Fruit fly (Drosophila melanogaster): ENCODE data around the gene IKKepsilon.

Gene IKKepsilon

DNA sequence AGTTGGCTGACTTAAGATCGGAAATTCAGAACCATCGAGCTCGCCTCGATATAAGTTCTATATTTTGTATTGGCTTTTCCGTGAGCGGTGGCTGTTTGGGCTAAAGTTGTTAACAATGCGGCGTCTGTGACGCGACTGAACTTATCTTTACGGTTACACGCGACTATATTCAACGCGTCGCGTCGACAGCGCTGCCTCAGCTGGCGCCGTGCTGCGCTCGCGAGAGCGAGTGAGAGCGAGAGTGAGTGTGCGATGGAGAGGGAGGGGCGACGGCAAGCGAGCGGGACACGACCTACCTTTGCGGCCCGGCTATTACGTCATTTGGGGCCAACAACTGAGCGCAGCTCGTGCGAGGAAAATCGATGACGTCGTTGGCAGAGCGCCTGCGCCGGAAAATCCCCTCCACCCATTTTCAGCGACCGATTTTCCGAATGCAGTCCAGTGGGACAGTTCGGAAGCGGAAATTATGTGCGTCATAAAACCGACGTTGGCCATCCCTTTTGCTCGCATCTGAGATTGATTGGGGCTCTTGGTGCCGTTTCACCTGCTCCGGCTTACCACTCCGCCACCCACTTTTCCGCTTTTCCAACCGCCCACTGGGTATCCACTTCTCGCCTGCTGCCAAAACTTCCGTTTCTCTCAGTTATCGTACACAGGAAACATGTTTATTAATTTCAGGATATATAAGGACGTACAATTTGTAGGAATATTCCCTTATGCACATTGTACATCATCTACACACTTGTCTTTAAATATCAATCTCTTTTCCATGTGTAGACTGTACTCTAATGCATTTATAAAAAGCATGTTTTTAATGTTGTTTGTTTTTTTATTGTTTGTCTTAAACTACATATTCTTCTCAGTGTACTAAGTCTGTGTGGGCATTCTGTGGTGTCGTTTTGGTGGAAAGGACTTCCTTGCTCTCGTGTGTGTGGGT is 38.9 kb downstream of the IKKepsilon start, which contains the start of gene Hr38 (continued):
- peak; percentile 35 for TF ChIP-seq CG1621 (tag; optimal IDR thresholded peaks at IDR 0.05)
- TF ChIP-seq CG15336 (GFP tag; IDR thresholded peaks at IDR 0.05): no peak
- peak; percentile 6 for TF ChIP-seq pdm3 (GFP tag; optimal IDR thresholded peaks at IDR 0.05)
- no peak for TF ChIP-seq Met (GFP tag; optimal IDR thresholded peaks at IDR 0.05)
- peak; percentile 17 for TF ChIP-seq CG16779 (tag; optimal IDR thresholded peaks at IDR 0.05)
- TF ChIP-seq net (GFP tag; optimal IDR thresholded peaks at IDR 0.05): no peak
- TF ChIP-seq Smox (GFP tag; optimal IDR thresholded peaks at IDR 0.05): no peak
- TF ChIP-seq dsx (GFP tag; optimal IDR thresholded peaks at IDR 0.05; ENCODE audit: poor library complexity, severe bottlenecking): no peak
- TF ChIP-seq Hr38 (GFP tag; optimal IDR thresholded peaks at IDR 0.05): no peak
- TF ChIP-seq CG3919 (GFP tag; optimal IDR thresholded peaks at IDR 0.05): peak; percentile 26
- TF ChIP-seq CG6808 (GFP tag; optimal IDR thresholded peaks at IDR 0.05): no peak
- TF ChIP-seq fd85E (GFP tag; optimal IDR thresholded peaks at IDR 0.05): no peak
- no peak for TF ChIP-seq CG7368 (GFP tag; optimal IDR thresholded peaks at IDR 0.05)
- TF ChIP-seq CG11762 (GFP tag; optimal IDR thresholded peaks at IDR 0.05; ENCODE audit: insufficient read depth): no peak
- no peak for TF ChIP-seq lz (GFP tag; optimal IDR thresholded peaks at IDR 0.05)
- no peak for TF ChIP-seq esn (GFP tag; optimal IDR thresholded peaks at IDR 0.05)
- no peak for TF ChIP-seq topi (GFP tag; optimal IDR thresholded peaks at IDR 0.05)
- no peak for TF ChIP-seq Lpt (GFP tag; optimal IDR thresholded peaks at IDR 0.05)
- no peak for TF ChIP-seq CG8632 (GFP tag; optimal IDR thresholded peaks at IDR 0.05)
- TF ChIP-seq eg (GFP tag; IDR thresholded peaks at IDR 0.05): peak; percentile 66
- TF ChIP-seq svp (GFP tag): peak; percentile 81
- peak; percentile 3 for TF ChIP-seq Ets96B (tag; optimal IDR thresholded peaks at IDR 0.05)
- no peak for TF ChIP-seq Eip93F (GFP tag; optimal IDR thresholded peaks at IDR 0.05)
- TF ChIP-seq CG31627 (GFP tag; optimal IDR thresholded peaks at IDR 0.05): no peak
- TF ChIP-seq Gug (GFP tag; IDR thresholded peaks at IDR 0.05): no peak
- TF ChIP-seq CG4318 (GFP tag; optimal IDR thresholded peaks at IDR 0.05): no peak
- TF ChIP-seq CG6163 (GFP tag; IDR thresholded peaks at IDR 0.05): no peak
- TF ChIP-seq CG32006 (GFP tag; optimal IDR thresholded peaks at IDR 0.05): peak; percentile 42
- no peak for TF ChIP-seq CG3032 (tag; optimal IDR thresholded peaks at IDR 0.05)
- TF ChIP-seq spab (GFP tag; optimal IDR thresholded peaks at IDR 0.05): no peak
- no peak for TF ChIP-seq Sox15 (GFP tag; optimal IDR thresholded peaks at IDR 0.05)
- no peak for TF ChIP-seq dac (GFP tag; optimal IDR thresholded peaks at IDR 0.05)
- no peak for TF ChIP-seq Sox14 (GFP tag; optimal IDR thresholded peaks at IDR 0.05)
- TF ChIP-seq CG9139 (GFP tag; optimal IDR thresholded peaks at IDR 0.05): no peak

DNA sequence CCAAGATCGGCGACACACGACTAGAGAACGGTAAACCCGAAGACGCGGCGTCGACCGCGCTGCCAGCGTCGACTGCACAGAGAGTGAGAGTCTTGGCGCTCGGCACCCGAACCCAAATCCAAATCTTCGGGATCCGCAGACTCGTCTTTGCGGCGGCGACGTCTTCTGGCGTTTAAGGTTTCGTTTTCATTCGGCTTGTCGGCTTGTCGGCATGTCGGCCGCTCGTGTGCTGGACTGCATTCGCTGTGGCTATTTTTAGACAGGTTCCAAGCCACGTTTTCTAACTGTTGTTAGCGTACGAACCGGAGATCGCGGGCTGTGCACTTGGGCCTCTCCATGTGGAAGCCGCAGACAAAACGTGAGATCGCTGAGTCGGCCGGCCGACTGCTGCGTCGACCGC is 40.2 kb downstream of the IKKepsilon start:
- TF ChIP-seq CG9139 (GFP tag; optimal IDR thresholded peaks at IDR 0.05) (peak; percentile 67), Gug (GFP tag; IDR thresholded peaks at IDR 0.05) (no peak), Eip75B (GFP tag; optimal IDR thresholded peaks at IDR 0.05) (peak; percentile 79), cyc (GFP tag; optimal IDR thresholded peaks at IDR 0.05) (peak; percentile 6), Ets96B (tag; optimal IDR thresholded peaks at IDR 0.05) (peak; percentile 41), spab (GFP tag; optimal IDR thresholded peaks at IDR 0.05) (peak; percentile 17), CG8119 (GFP tag; IDR thresholded peaks at IDR 0.05) (peak; percentile 56; the same call in 2 of the 3 replicates), CG10669 (GFP tag; optimal IDR thresholded peaks at IDR 0.05) (no peak), CG11902 (GFP tag; optimal IDR thresholded peaks at IDR 0.05) (no peak), ss (GFP tag; optimal IDR thresholded peaks at IDR 0.05) (peak; percentile 62 to 63), CG6163 (GFP tag; IDR thresholded peaks at IDR 0.05) (peak; percentile 59), CG32006 (GFP tag; optimal IDR thresholded peaks at IDR 0.05) (peak; percentile 35), CG11294 (GFP tag; IDR thresholded peaks at IDR 0.05) (no peak), Ets21C (GFP tag; optimal IDR thresholded peaks at IDR 0.05) (no peak), net (GFP tag; optimal IDR thresholded peaks at IDR 0.05) (peak; percentile 67), fd85E (GFP tag; optimal IDR thresholded peaks at IDR 0.05) (peak; percentile 29), pdm3 (GFP tag; optimal IDR thresholded peaks at IDR 0.05) (peak; percentile 23), acj6 (GFP tag; optimal IDR thresholded peaks at IDR 0.05) (no peak), Met (GFP tag; optimal IDR thresholded peaks at IDR 0.05) (peak; percentile 61), fkh (GFP tag; optimal IDR thresholded peaks at IDR 0.05) (no peak), CG34406 (GFP tag; optimal IDR thresholded peaks at IDR 0.05) (peak; percentile 49), Hr38 (GFP tag; optimal IDR thresholded peaks at IDR 0.05) (no peak), CG11762 (GFP tag; optimal IDR thresholded peaks at IDR 0.05; ENCODE audit: insufficient read depth) (peak; percentile 11), svp (GFP tag) (peak; percentile 84), CG8632 (GFP tag; optimal IDR thresholded peaks at IDR 0.05) (no peak), Blimp-1 (GFP tag; optimal IDR thresholded peaks at IDR 0.05) (peak; percentile 100), Smox (GFP tag; optimal IDR thresholded peaks at IDR 0.05) (no peak), dac (GFP tag; optimal IDR thresholded peaks at IDR 0.05) (no peak), CG6792 (GFP tag; optimal IDR thresholded peaks at IDR 0.05) (peak; percentile 38), CG3032 (tag; optimal IDR thresholded peaks at IDR 0.05) (peak; percentile 4)

All from whole organism, prepupa.